Fruit fly (Drosophila melanogaster): ENCODE measurements around the gene Ddc.

- TF ChIP-seq CG10348 (GFP tag; IDR thresholded peaks at IDR 0.05): no peak
- TF ChIP-seq EcR (GFP tag; optimal IDR thresholded peaks at IDR 0.05): no peak
- TF ChIP-seq CG34367 (tag; optimal IDR thresholded peaks at IDR 0.05): no peak
- TF ChIP-seq CG8301 (tag; optimal IDR thresholded peaks at IDR 0.05): no peak
Measured at dm6 chr2L:19167135-19167681, 47.1 kb upstream of the Ddc start.
